Fruit fly (Drosophila melanogaster): ENCODE data around the gene RpL14.

The RpL14 gene

DNA sequence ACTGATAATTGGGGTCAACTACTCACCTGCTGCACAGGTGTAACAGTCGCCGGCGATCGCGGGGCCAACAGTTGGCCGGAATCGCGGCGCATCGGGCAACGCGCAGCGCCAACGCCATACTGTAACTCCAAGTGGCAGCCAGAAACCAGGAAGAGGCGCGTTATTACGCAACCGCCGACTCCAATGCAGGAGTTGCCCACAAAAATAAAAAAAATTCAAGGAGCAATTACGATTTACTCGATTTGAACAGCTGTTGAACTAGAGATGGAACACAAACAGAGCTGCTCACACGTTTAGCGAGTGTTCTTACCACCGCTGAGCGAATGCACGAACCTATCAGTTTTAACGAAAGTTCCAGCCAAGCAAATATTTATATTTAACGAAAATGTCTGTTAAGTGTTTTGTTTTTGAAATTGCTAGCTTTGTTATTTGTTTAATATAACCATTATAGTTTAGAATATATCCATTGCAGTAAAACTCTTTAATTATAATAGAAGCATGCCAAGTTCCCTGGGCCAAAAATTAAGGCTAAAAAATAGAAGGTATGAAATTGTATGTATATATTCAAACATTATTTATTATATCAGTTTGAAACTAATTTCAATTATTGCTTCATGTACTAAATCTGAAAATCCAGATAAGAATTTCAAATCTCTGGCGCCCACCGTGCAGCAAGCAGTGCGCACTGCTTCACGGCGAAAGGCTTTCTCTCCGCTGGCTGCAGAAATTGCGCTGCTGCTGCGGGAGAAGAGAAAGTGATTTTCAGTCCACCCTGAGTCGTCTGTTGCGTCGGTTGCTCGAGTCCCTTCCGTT lies 3.3 kb downstream of the RpL14 start, which contains the start of the genes CG5989 and CG6282:
TSS of gene CG5989 (minus strand) at position 270 of the 813 bp plus-strand sequence.
TSS of gene CG6282 (plus strand) at position 778 of the 813 bp plus-strand sequence.
- TF ChIP-seq CG5204 (GFP tag; optimal IDR thresholded peaks at IDR 0.05) (peak; percentile 45), bab1 (GFP tag; optimal IDR thresholded peaks at IDR 0.05) (no peak), Mnt (GFP tag; optimal IDR thresholded peaks at IDR 0.05) (peak; percentile 31), tj (GFP tag; optimal IDR thresholded peaks at IDR 0.05) (no peak), CG7101 (tag; optimal IDR thresholded peaks at IDR 0.05) (peak; percentile 5), Hr96 (GFP tag; optimal IDR thresholded peaks at IDR 0.05) (peak; percentile 7), CG7045 (GFP tag; optimal IDR thresholded peaks at IDR 0.05) (peak; percentile 49), toe (GFP tag; optimal IDR thresholded peaks at IDR 0.05) (peak; percentile 12), CG33017 (tag; optimal IDR thresholded peaks at IDR 0.05) (peak; percentile 9), CG14711 (tag; optimal IDR thresholded peaks at IDR 0.05) (peak; percentile 81)

- TF ChIP-seq kay (GFP tag; ENCODE audit: borderline replicate concordance) (no peak), ovo (GFP tag; optimal IDR thresholded peaks at IDR 0.05) (no peak), cnc (optimal IDR thresholded peaks at IDR 0.05) (no peak), CG5204 (GFP tag; optimal IDR thresholded peaks at IDR 0.05) (peak; percentile 17), toe (GFP tag; optimal IDR thresholded peaks at IDR 0.05) (peak; percentile 2), CG7101 (tag; optimal IDR thresholded peaks at IDR 0.05) (no peak), CG14711 (tag; optimal IDR thresholded peaks at IDR 0.05) (no peak), CG7045 (GFP tag; optimal IDR thresholded peaks at IDR 0.05) (peak; percentile 29), cic (GFP tag; optimal IDR thresholded peaks at IDR 0.05) (no peak), CG12768 (GFP tag; optimal IDR thresholded peaks at IDR 0.05) (no peak), Crg-1 (GFP tag; optimal IDR thresholded peaks at IDR 0.05) (no peak), CG33017 (tag; optimal IDR thresholded peaks at IDR 0.05) (no peak), CG11617 (GFP tag; optimal IDR thresholded peaks at IDR 0.05) (no peak), CG1620 (GFP tag; optimal IDR thresholded peaks at IDR 0.05) (no peak), Clk (GFP tag; optimal IDR thresholded peaks at IDR 0.05) (no peak), pad (GFP tag; optimal IDR thresholded peaks at IDR 0.05) (no peak), Hr96 (GFP tag; optimal IDR thresholded peaks at IDR 0.05) (no peak), bab1 (GFP tag; optimal IDR thresholded peaks at IDR 0.05) (no peak), tj (GFP tag; optimal IDR thresholded peaks at IDR 0.05) (no peak), Mnt (GFP tag; optimal IDR thresholded peaks at IDR 0.05) (no peak)
Observed at dm6 chr3L:8607449-8607848, 6.6 kb downstream of the RpL14 start.

DNA sequence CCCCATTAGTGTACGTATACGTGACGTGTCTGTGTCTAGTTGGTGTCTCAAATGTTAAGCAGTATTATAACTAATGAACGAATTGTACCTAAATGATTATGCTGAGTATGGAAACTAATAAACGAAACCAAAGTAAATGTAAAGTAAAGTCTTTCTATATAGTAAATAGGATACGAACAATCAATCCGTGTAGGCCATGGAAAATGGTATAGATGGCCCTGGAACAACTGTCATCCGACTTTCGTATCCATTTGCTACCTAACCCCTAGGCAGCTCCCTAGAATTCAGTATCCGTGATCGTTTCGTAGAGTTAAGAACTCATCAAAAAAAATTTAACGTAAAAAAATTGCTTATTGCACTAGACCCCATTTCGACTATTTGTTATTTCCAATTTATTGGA lies 16.1 kb downstream of the RpL14 start, which contains the start of gene S-Lap1:
TSS of gene S-Lap1 (plus strand) at position 301 of the 400 bp plus-strand sequence.
- no peak for TF ChIP-seq CG11617 (GFP tag; optimal IDR thresholded peaks at IDR 0.05)
- TF ChIP-seq cic (GFP tag; optimal IDR thresholded peaks at IDR 0.05): no peak
- TF ChIP-seq toe (GFP tag; optimal IDR thresholded peaks at IDR 0.05): no peak
- no peak for TF ChIP-seq Mnt (GFP tag; optimal IDR thresholded peaks at IDR 0.05)
- no peak for TF ChIP-seq CG14711 (tag; optimal IDR thresholded peaks at IDR 0.05)
- TF ChIP-seq CG7045 (GFP tag; optimal IDR thresholded peaks at IDR 0.05): no peak
- TF ChIP-seq bab1 (GFP tag; optimal IDR thresholded peaks at IDR 0.05): no peak
- TF ChIP-seq CG12768 (GFP tag; optimal IDR thresholded peaks at IDR 0.05): no peak
- no peak for TF ChIP-seq CG33017 (tag; optimal IDR thresholded peaks at IDR 0.05)
- TF ChIP-seq pad (GFP tag; optimal IDR thresholded peaks at IDR 0.05): no peak

dm6 chr3L:8619588-8619987 lies 18.8 kb downstream of the RpL14 start, which contains the start of gene S-Lap2:
Gene S-Lap2 (plus strand): TSS chr3L:8619888.
- TF ChIP-seq CG12768 (GFP tag; optimal IDR thresholded peaks at IDR 0.05) (no peak), CG7101 (tag; optimal IDR thresholded peaks at IDR 0.05) (no peak), pad (GFP tag; optimal IDR thresholded peaks at IDR 0.05) (no peak)

DNA sequence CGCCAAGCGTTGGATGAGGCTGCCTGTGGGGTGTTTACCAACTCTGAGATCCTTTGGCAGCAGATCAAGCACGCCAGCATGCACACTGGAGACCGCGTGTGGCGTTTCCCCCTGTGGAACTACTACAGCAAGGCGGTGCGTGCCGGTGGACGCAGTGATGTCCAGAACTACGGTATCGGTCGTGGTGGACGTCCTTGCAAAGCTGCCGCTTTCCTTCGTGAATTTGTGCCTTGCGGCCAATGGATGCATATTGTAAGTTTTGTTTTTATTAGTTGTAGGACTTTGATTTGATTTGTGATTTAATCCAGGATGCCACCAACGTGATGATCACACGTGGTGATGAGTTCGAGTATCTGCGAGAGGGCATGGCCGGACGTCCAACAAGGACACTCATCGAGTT lies 20.7 kb downstream of the RpL14 start:
- no peak for TF ChIP-seq toe (GFP tag; optimal IDR thresholded peaks at IDR 0.05)
- no peak for TF ChIP-seq CG7045 (GFP tag; optimal IDR thresholded peaks at IDR 0.05)
- TF ChIP-seq pad (GFP tag; optimal IDR thresholded peaks at IDR 0.05): no peak
- no peak for TF ChIP-seq CG14711 (tag; optimal IDR thresholded peaks at IDR 0.05)
- TF ChIP-seq CG7101 (tag; optimal IDR thresholded peaks at IDR 0.05): no peak
- no peak for TF ChIP-seq CG33017 (tag; optimal IDR thresholded peaks at IDR 0.05)
- no peak for TF ChIP-seq Hr96 (GFP tag; optimal IDR thresholded peaks at IDR 0.05)
- no peak for TF ChIP-seq kay (GFP tag; ENCODE audit: borderline replicate concordance)
- no peak for TF ChIP-seq ovo (GFP tag; optimal IDR thresholded peaks at IDR 0.05)
- no peak for TF ChIP-seq CG12768 (GFP tag; optimal IDR thresholded peaks at IDR 0.05)
- no peak for TF ChIP-seq cic (GFP tag; optimal IDR thresholded peaks at IDR 0.05)
- TF ChIP-seq tj (GFP tag; optimal IDR thresholded peaks at IDR 0.05): no peak
- no peak for TF ChIP-seq cnc (optimal IDR thresholded peaks at IDR 0.05)
- no peak for TF ChIP-seq Clk (GFP tag; optimal IDR thresholded peaks at IDR 0.05)

DNA sequence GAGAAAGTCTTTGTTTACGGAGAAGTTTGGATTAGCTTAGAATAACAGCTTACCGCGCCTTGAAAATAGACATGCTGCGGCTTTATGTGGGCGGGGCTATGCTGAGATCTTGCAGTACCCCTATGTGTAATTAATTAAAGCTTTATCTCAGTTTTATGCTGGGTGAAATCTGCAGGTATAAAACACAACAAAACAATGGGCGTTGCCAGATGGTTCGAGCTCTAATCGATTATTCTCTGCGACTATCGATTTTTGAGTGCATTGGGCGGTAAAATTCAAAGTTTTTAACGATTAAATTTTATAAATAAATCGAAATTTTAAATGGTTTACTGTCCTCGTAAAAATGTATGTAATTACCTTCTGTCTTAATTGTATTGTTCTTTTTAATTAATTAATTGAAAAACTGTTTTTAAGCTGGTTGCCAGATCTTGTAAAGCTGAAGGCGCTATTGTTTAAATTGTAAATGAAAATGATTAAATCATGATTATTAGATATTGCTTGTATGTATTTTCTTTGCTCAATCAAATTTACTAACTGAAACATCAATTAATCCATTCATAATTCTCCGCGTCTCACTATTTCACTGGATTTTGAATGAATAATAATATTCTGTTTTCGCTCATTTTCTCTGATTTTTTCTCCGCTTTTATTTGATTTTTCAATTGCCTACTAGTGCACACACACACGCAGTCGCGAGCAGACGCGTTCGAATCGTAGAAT lies 23.1 kb downstream of the RpL14 start, which contains the start of the genes GAPsec and Zasp66:
TSS of gene GAPsec (minus strand) at position 200 of the 720 bp plus-strand sequence.
TSS of gene Zasp66 (plus strand) at position 670 of the 720 bp plus-strand sequence.
- TF ChIP-seq Crg-1 (GFP tag; optimal IDR thresholded peaks at IDR 0.05): no peak
- peak; percentile 7 for TF ChIP-seq kay (GFP tag; ENCODE audit: borderline replicate concordance)
- TF ChIP-seq Mnt (GFP tag; optimal IDR thresholded peaks at IDR 0.05): no peak
- no peak for TF ChIP-seq cic (GFP tag; optimal IDR thresholded peaks at IDR 0.05)
- TF ChIP-seq toe (GFP tag; optimal IDR thresholded peaks at IDR 0.05): no peak
- TF ChIP-seq CG33017 (tag; optimal IDR thresholded peaks at IDR 0.05): no peak
- TF ChIP-seq pad (GFP tag; optimal IDR thresholded peaks at IDR 0.05): no peak
- no peak for TF ChIP-seq CG7101 (tag; optimal IDR thresholded peaks at IDR 0.05)
- no peak for TF ChIP-seq CG14711 (tag; optimal IDR thresholded peaks at IDR 0.05)
- TF ChIP-seq bab1 (GFP tag; optimal IDR thresholded peaks at IDR 0.05): peak; percentile 23
- TF ChIP-seq ovo (GFP tag; optimal IDR thresholded peaks at IDR 0.05): no peak
- no peak for TF ChIP-seq CG7045 (GFP tag; optimal IDR thresholded peaks at IDR 0.05)

Measured in whole organism, adult.